Worm (Caenorhabditis elegans): ENCODE results near the gene maph-9.

The maph-9 gene

ce11 chrIV:7149020-7149601 lies 7.3 kb upstream of the maph-9 start, which contains the start of gene C34D4.4 (continued):
- TF ChIP-seq nhr-42 (GFP tag; IDR thresholded peaks at IDR 0.05) (no peak), nhr-111 (GFP tag; optimal IDR thresholded peaks at IDR 0.05) (no peak), jun-1 (tag; optimal IDR thresholded peaks at IDR 0.05) (no peak), mxl-2 (GFP tag; conservative IDR thresholded peaks at IDR 0.05) (no peak), ZK337.2 (GFP tag; IDR thresholded peaks at IDR 0.05) (no peak), F37D6.2 (tag; optimal IDR thresholded peaks at IDR 0.05) (no peak), ZK546.5 (tag; optimal IDR thresholded peaks at IDR 0.05) (no peak), F44E2.7 (GFP tag; IDR thresholded peaks at IDR 0.05) (no peak), Y5F2A.4 (GFP tag; optimal IDR thresholded peaks at IDR 0.05) (no peak), daf-12 (tag; optimal IDR thresholded peaks at IDR 0.05) (no peak), nhr-28 (tag; optimal IDR thresholded peaks at IDR 0.05) (peak; percentile 5), madf-5 (GFP tag; IDR thresholded peaks at IDR 0.05) (no peak), nhr-11 (tag; optimal IDR thresholded peaks at IDR 0.05) (no peak), fkh-10 (GFP tag; optimal IDR thresholded peaks at IDR 0.05) (no peak), egl-43 (GFP tag; IDR thresholded peaks at IDR 0.05) (no peak), daf-19 (GFP tag; conservative IDR thresholded peaks at IDR 0.05) (no peak), ztf-7 (tag; optimal IDR thresholded peaks at IDR 0.05) (no peak), tag-97 (GFP tag; IDR thresholded peaks at IDR 0.05) (no peak), tra-1 (GFP tag; IDR thresholded peaks at IDR 0.05) (no peak), mes-2 (tag; optimal IDR thresholded peaks at IDR 0.05; ENCODE audit: poor library complexity, severe bottlenecking) (peak; percentile 52), aha-1 (tag) (peak; percentile 56), dmd-8 (GFP tag; IDR thresholded peaks at IDR 0.05) (no peak), ama-1 (optimal IDR thresholded peaks at IDR 0.05) (peak; percentile 46), R02D3.7 (tag; optimal IDR thresholded peaks at IDR 0.05) (no peak), mdt-29 (GFP tag; IDR thresholded peaks at IDR 0.05) (no peak), lin-39 (tag; optimal IDR thresholded peaks at IDR 0.05) (no peak), lin-13 (GFP tag; optimal IDR thresholded peaks at IDR 0.05) (peak; percentile 27), lin-38 (GFP tag; IDR thresholded peaks at IDR 0.05) (no peak), madf-9 (GFP tag; conservative IDR thresholded peaks at IDR 0.05) (no peak), T26A8.4 (GFP tag; IDR thresholded peaks at IDR 0.05) (no peak), nhr-6 (tag; optimal IDR thresholded peaks at IDR 0.05) (no peak), cey-2 (tag; optimal IDR thresholded peaks at IDR 0.05; ENCODE audit: borderline replicate concordance, insufficient read depth) (no peak), daf-16 (GFP tag; optimal IDR thresholded peaks at IDR 0.05) (no peak), daf-16 (tag; optimal IDR thresholded peaks at IDR 0.05) (peak; percentile 10), zip-2 (tag; optimal IDR thresholded peaks at IDR 0.05) (no peak), zip-11 (GFP tag; IDR thresholded peaks at IDR 0.05) (no peak), ceh-82 (tag; optimal IDR thresholded peaks at IDR 0.05) (no peak), lin-1 (GFP tag; IDR thresholded peaks at IDR 0.05) (no peak), rbr-2 (tag; optimal IDR thresholded peaks at IDR 0.05) (no peak), mxl-3 (GFP tag; optimal IDR thresholded peaks at IDR 0.05) (no peak), D1046.2 (GFP tag; IDR thresholded peaks at IDR 0.05) (no peak), zag-1 (tag; optimal IDR thresholded peaks at IDR 0.05) (no peak), lim-7 (GFP tag; IDR thresholded peaks at IDR 0.05) (no peak), nhr-48 (tag; optimal IDR thresholded peaks at IDR 0.05) (no peak), nhr-102 (tag; optimal IDR thresholded peaks at IDR 0.05) (no peak), zfp-3 (GFP tag; conservative IDR thresholded peaks at IDR 0.05) (no peak), nhr-41 (GFP tag; IDR thresholded peaks at IDR 0.05) (no peak), php-3 (GFP tag; IDR thresholded peaks at IDR 0.05) (no peak), nhr-237 (tag; optimal IDR thresholded peaks at IDR 0.05) (no peak), snpc-1.2 (GFP tag; IDR thresholded peaks at IDR 0.05) (no peak), daf-8 (GFP tag; IDR thresholded peaks at IDR 0.05) (no peak), aly-2 (tag; optimal IDR thresholded peaks at IDR 0.05) (no peak), F10B5.3 (tag; optimal IDR thresholded peaks at IDR 0.05) (no peak)
